Fruit fly (Drosophila melanogaster) whole organism, embryonic: ENCODE results near the gene Kah.

Source experiments
- B-H2 ChIP-seq: fragments of 200-800 bp; sonication (Bioruptor generic); optimal IDR thresholded peaks from 2 replicates; lab custom pipeline; 2018; ENCODE audit warnings: missing biosample characterization, mild to moderate bottlenecking, missing genetic modification characterization
- CG10209 ChIP-seq: fragments of 200-800 bp; sonication (Bioruptor generic); optimal IDR thresholded peaks from 3 replicates; lab custom pipeline; 2017; ENCODE audit warnings: missing biosample characterization, mild to moderate bottlenecking, missing genetic modification characterization, missing genetic modification reagents
- CG11398 ChIP-seq: fragments of 200-800 bp; sonication (Bioruptor generic); optimal IDR thresholded peaks from 2 replicates; lab custom pipeline; 2016; ENCODE audit warnings: missing biosample characterization, missing genetic modification characterization
- CG11695 ChIP-seq: fragments of 200-800 bp; sonication (Bioruptor generic); IDR thresholded peaks from 3 replicates; pipeline ENCODE4 v1.3.6; 2022; ENCODE audit warnings: missing biosample characterization, missing genetic modification characterization
- CG11723 ChIP-seq: fragments of 200-800 bp; sonication (Bioruptor generic); optimal IDR thresholded peaks from 2 replicates; lab custom pipeline; 2017; ENCODE audit warnings: missing biosample characterization, mild to moderate bottlenecking, missing genetic modification characterization
- CG13287 ChIP-seq: fragments of 200-800 bp; sonication (Bioruptor generic); IDR thresholded peaks from 2 replicates; pipeline ENCODE4 v1.3.6; 2022; ENCODE audit warnings: missing biosample characterization, missing genetic modification characterization; ENCODE audit not compliant: partially characterized antibody
- CG1602 ChIP-seq: fragments of 200-800 bp; sonication (Bioruptor generic); optimal IDR thresholded peaks from 3 replicates; lab custom pipeline; 2016; ENCODE audit warnings: missing biosample characterization, missing genetic modification characterization
- CG17186 ChIP-seq: fragments of 200-800 bp; sonication (Bioruptor generic); optimal IDR thresholded peaks from 3 replicates; lab custom pipeline; 2017; ENCODE audit warnings: missing biosample characterization, missing genetic modification reagents, missing genetic modification characterization
- CG17359 ChIP-seq: fragments of 200-800 bp; sonication (Bioruptor generic); optimal IDR thresholded peaks from 3 replicates; lab custom pipeline; 2018; ENCODE audit warnings: missing biosample characterization, mild to moderate bottlenecking, missing genetic modification characterization, moderate library complexity
- CG17612 ChIP-seq: fragments of 200-800 bp; sonication (Bioruptor generic); IDR thresholded peaks from 2 replicates; pipeline ENCODE4 v1.3.6; 2022; ENCODE audit warnings: missing biosample characterization, missing genetic modification characterization
- CG1832 ChIP-seq: fragments of 200-800 bp; sonication (Bioruptor generic); optimal IDR thresholded peaks from 2 replicates; lab custom pipeline; 2017; ENCODE audit warnings: missing biosample characterization, mild to moderate bottlenecking, missing genetic modification characterization, inconsistent platforms
- CG31388 ChIP-seq: fragments of 200-800 bp; sonication (Bioruptor generic); optimal IDR thresholded peaks from 2 replicates; lab custom pipeline; 2016; ENCODE audit warnings: missing biosample characterization, missing genetic modification characterization
- CG43689 ChIP-seq: fragments of 200-800 bp; sonication (Bioruptor generic); IDR thresholded peaks from 2 replicates; pipeline ENCODE4 v1.3.6; 2022; ENCODE audit warnings: missing biosample characterization, missing genetic modification characterization
- CG4730 ChIP-seq: fragments of 200-800 bp; sonication (Bioruptor generic); IDR thresholded peaks from 2 replicates; pipeline ENCODE4 v1.3.6; 2022; ENCODE audit warnings: missing biosample characterization, missing genetic modification characterization
- CG5245 ChIP-seq: fragments of 200-800 bp; sonication (Bioruptor generic); optimal IDR thresholded peaks from 3 replicates; lab custom pipeline; 2016; ENCODE audit warnings: missing biosample characterization, missing genetic modification characterization
- CG6254 ChIP-seq: fragments of 200-800 bp; sonication (Bioruptor generic); optimal IDR thresholded peaks from 3 replicates; lab custom pipeline; 2017; ENCODE audit warnings: mild to moderate bottlenecking, missing biosample characterization, missing genetic modification reagents, missing genetic modification characterization
- CG6683 ChIP-seq: fragments of 200-800 bp; sonication (Bioruptor generic); optimal IDR thresholded peaks from 2 replicates; lab custom pipeline; 2017; ENCODE audit warnings: missing biosample characterization, mild to moderate bottlenecking, missing genetic modification characterization, missing genetic modification reagents
- CG8388 ChIP-seq: fragments of 200-800 bp; sonication (Bioruptor generic); optimal IDR thresholded peaks from 2 replicates; lab custom pipeline; 2019; ENCODE audit warnings: missing biosample characterization, mild to moderate bottlenecking, missing genetic modification characterization, moderate library complexity
- CG9727 ChIP-seq: fragments of 200-800 bp; sonication (Bioruptor generic); optimal IDR thresholded peaks from 3 replicates; lab custom pipeline; 2017; ENCODE audit warnings: missing biosample characterization, mild to moderate bottlenecking, missing genetic modification characterization
- CrebB ChIP-seq: fragments of 200-800 bp; sonication (Bioruptor generic); optimal IDR thresholded peaks from 3 replicates; lab custom pipeline; 2018; ENCODE audit warnings: missing biosample characterization, mild to moderate bottlenecking, missing genetic modification characterization
- E2f2 ChIP-seq: fragments of 200-800 bp; sonication (Bioruptor generic); IDR thresholded peaks from 2 replicates; pipeline ENCODE4 v1.3.6; 2022; ENCODE audit warnings: missing biosample characterization, missing genetic modification characterization
- Fer3 ChIP-seq: fragments of 200-800 bp; sonication (Bioruptor generic); optimal IDR thresholded peaks from 2 replicates; lab custom pipeline; 2018; ENCODE audit warnings: missing biosample characterization, mild to moderate bottlenecking, missing genetic modification characterization, moderate library complexity
- HHEX ChIP-seq: fragments of 200-800 bp; sonication (Bioruptor generic); optimal IDR thresholded peaks from 3 replicates; lab custom pipeline; 2017; ENCODE audit warnings: missing biosample characterization, mild to moderate bottlenecking, missing genetic modification characterization, missing genetic modification reagents
- HLH54F ChIP-seq: fragments of 200-800 bp; sonication (Bioruptor generic); optimal IDR thresholded peaks from 3 replicates; lab custom pipeline; 2016; ENCODE audit warnings: missing biosample characterization, missing genetic modification characterization
- Hmx ChIP-seq: fragments of 200-800 bp; sonication (Bioruptor generic); optimal IDR thresholded peaks from 2 replicates; lab custom pipeline; 2016; ENCODE audit warnings: missing biosample characterization, missing genetic modification characterization
- MESR4 ChIP-seq: fragments of 200-800 bp; sonication (Bioruptor generic); optimal IDR thresholded peaks from 2 replicates; lab custom pipeline; 2018; ENCODE audit warnings: missing biosample characterization, mild to moderate bottlenecking, missing genetic modification characterization, moderate library complexity
- Neu2 ChIP-seq: fragments of 200-800 bp; sonication (Bioruptor generic); optimal IDR thresholded peaks from 3 replicates; lab custom pipeline; 2016; ENCODE audit warnings: missing biosample characterization, missing genetic modification characterization, borderline replicate concordance
- Oli ChIP-seq: fragments of 200-800 bp; sonication (Bioruptor generic); optimal IDR thresholded peaks from 2 replicates; lab custom pipeline; 2018; ENCODE audit warnings: missing biosample characterization, mild to moderate bottlenecking, missing genetic modification characterization, moderate library complexity
- Opbp ChIP-seq: fragments of 200-800 bp; sonication (Bioruptor generic); IDR thresholded peaks from 3 replicates; pipeline ENCODE4 v1.3.6; 2022; ENCODE audit warnings: missing biosample characterization, missing genetic modification characterization; ENCODE audit not compliant: partially characterized antibody
- Ravus ChIP-seq: fragments of 200-800 bp; sonication (Bioruptor generic); IDR thresholded peaks from 2 replicates; pipeline ENCODE4 v1.3.6; 2022; ENCODE audit warnings: missing biosample characterization, missing genetic modification characterization
- Rx ChIP-seq: fragments of 200-800 bp; sonication (Bioruptor generic); IDR thresholded peaks from 2 replicates; pipeline ENCODE4 v1.3.6; 2022; ENCODE audit warnings: missing biosample characterization, missing genetic modification characterization
- Sox102F ChIP-seq: fragments of 200-800 bp; sonication (Bioruptor generic); optimal IDR thresholded peaks from 2 replicates; lab custom pipeline; 2018; ENCODE audit warnings: missing biosample characterization, mild to moderate bottlenecking, missing genetic modification characterization, moderate library complexity
- Sry-β ChIP-seq: fragments of 200-800 bp; sonication (Bioruptor generic); optimal IDR thresholded peaks from 2 replicates; lab custom pipeline; 2018; ENCODE audit warnings: missing biosample characterization, mild to moderate bottlenecking, missing genetic modification characterization, moderate library complexity
- Vsx1 ChIP-seq: fragments of 200-800 bp; sonication (Bioruptor generic); optimal IDR thresholded peaks from 2 replicates; lab custom pipeline; 2017; ENCODE audit warnings: missing biosample characterization, mild to moderate bottlenecking, missing genetic modification characterization, missing genetic modification reagents
- az2 ChIP-seq: fragments of 200-800 bp; sonication (Bioruptor generic); optimal IDR thresholded peaks from 3 replicates; lab custom pipeline; 2016; ENCODE audit warnings: missing biosample characterization, missing genetic modification characterization
- cas ChIP-seq: fragments of 200-800 bp; sonication (Bioruptor generic); IDR thresholded peaks from 2 replicates; pipeline ENCODE4 v1.3.6; 2022; ENCODE audit warnings: missing biosample characterization, missing genetic modification characterization
- croc ChIP-seq: fragments of 200-800 bp; sonication (Bioruptor generic); conservative IDR thresholded peaks from 3 replicates; pipeline ENCODE4 v1.3.6; 2022; ENCODE audit warnings: missing biosample characterization, missing genetic modification characterization
- disco-r ChIP-seq: fragments of 200-800 bp; sonication (Bioruptor generic); optimal IDR thresholded peaks from 2 replicates; lab custom pipeline; 2016; ENCODE audit warnings: missing biosample characterization, missing genetic modification characterization
- eve ChIP-seq, 2 experiments: fragments of >200 bp; optimal IDR thresholded peaks; 2 replicates each; lab custom pipeline; 2017; ENCODE audit warnings: missing biosample characterization in 2 of 2, missing genetic modification characterization in 2 of 2
- ewg ChIP-seq: fragments of 200-800 bp; sonication (Bioruptor generic); optimal IDR thresholded peaks from 3 replicates; lab custom pipeline; 2017; ENCODE audit warnings: mild to moderate bottlenecking, missing biosample characterization, missing genetic modification reagents, missing genetic modification characterization
- gfzf ChIP-seq: fragments of 200-800 bp; sonication (Bioruptor generic); optimal IDR thresholded peaks from 2 replicates; lab custom pipeline; 2016; ENCODE audit warnings: missing biosample characterization, mild to moderate bottlenecking, missing genetic modification characterization, moderate library complexity
- grn ChIP-seq: fragments of 200-800 bp; sonication (Bioruptor generic); optimal IDR thresholded peaks from 3 replicates; lab custom pipeline; 2017; ENCODE audit warnings: missing biosample characterization, missing genetic modification characterization
- pnt ChIP-seq: fragments of 200-800 bp; sonication (Bioruptor generic); optimal IDR thresholded peaks from 3 replicates; lab custom pipeline; 2016; ENCODE audit warnings: missing biosample characterization, missing genetic modification characterization
- sim ChIP-seq: fragments of 200-800 bp; sonication (Bioruptor generic); IDR thresholded peaks from 2 replicates; pipeline ENCODE4 v1.3.6; 2022; ENCODE audit warnings: missing biosample characterization, missing genetic modification characterization
- slbo ChIP-seq: fragments of 200-800 bp; sonication (Bioruptor generic); IDR thresholded peaks from 2 replicates; pipeline ENCODE4 v1.3.6; 2022; ENCODE audit warnings: missing biosample characterization, missing genetic modification characterization
- sna ChIP-seq: fragments of 200-800 bp; sonication (Bioruptor generic); IDR thresholded peaks from 2 replicates; pipeline ENCODE4 v1.3.6; 2022; ENCODE audit warnings: missing biosample characterization, missing genetic modification characterization; ENCODE audit not compliant: partially characterized antibody
- sob ChIP-seq: fragments of 200-800 bp; sonication (Bioruptor generic); IDR thresholded peaks from 2 replicates; pipeline ENCODE4 v1.3.6; 2022; ENCODE audit warnings: missing biosample characterization, missing genetic modification characterization
- tio ChIP-seq: fragments of 200-800 bp; sonication (Bioruptor generic); optimal IDR thresholded peaks from 2 replicates; lab custom pipeline; 2017; ENCODE audit warnings: missing biosample characterization, missing genetic modification characterization, inconsistent platforms
- zf30C ChIP-seq: fragments of 200-800 bp; sonication (Bioruptor generic); optimal IDR thresholded peaks from 3 replicates; lab custom pipeline; 2018; ENCODE audit warnings: missing biosample characterization, mild to moderate bottlenecking, missing genetic modification characterization

Kah gene

dm6 chr3L:613578-614300 lies 24.7 kb upstream of the Kah start (continued):
- TF ChIP-seq CG10209 = peak; percentile 50
- TF ChIP-seq CG13287 (GFP tag; lab: Robert Waterston, UW) = no peak
- TF ChIP-seq sim (GFP tag; lab: Robert Waterston, UW) = peak; percentile 45; the same call in 1 of the 2 replicates
- peak; percentile 70 for TF ChIP-seq tio (GFP tag; lab: Kevin White, UChicago)
- no peak for TF ChIP-seq sna (GFP tag; lab: Robert Waterston, UW)
- no peak for TF ChIP-seq CG43689
- TF ChIP-seq cas = no peak
- no peak for TF ChIP-seq MESR4 (GFP tag; lab: Kevin White, UChicago)
- peak; percentile 85 for TF ChIP-seq CG9727
- 0 out of 2 replicates have a peak, but pooled peaks have one; percentile 15 for TF ChIP-seq Rx (GFP tag; lab: Robert Waterston, UW)
- TF ChIP-seq HHEX = no peak
- peak; percentile 90 for TF ChIP-seq zf30C (GFP tag; lab: Kevin White, UChicago)
- no peak for TF ChIP-seq B-H2 (GFP tag; lab: Kevin White, UChicago)
- TF ChIP-seq CG11695 (GFP tag; lab: Robert Waterston, UW) = no peak; the same call in 2 of the 3 replicates
- peak; percentile 15 for TF ChIP-seq Vsx1 (GFP tag; lab: Kevin White, UChicago)
- no peak for TF ChIP-seq CG11723 (GFP tag; lab: Kevin White, UChicago)
- peak; percentile 56 for TF ChIP-seq az2 (GFP tag; lab: Kevin White, UChicago)
- peak; percentile 38 for TF ChIP-seq CG5245 (GFP tag; lab: Kevin White, UChicago)
- TF ChIP-seq CG1832 (GFP tag; lab: Kevin White, UChicago) = no peak
- peak; percentile 22 for TF ChIP-seq pnt (GFP tag; lab: Kevin White, UChicago)
- TF ChIP-seq CG6683 (GFP tag; lab: Kevin White, UChicago) = no peak
- no peak for TF ChIP-seq CG31388 (GFP tag; lab: Kevin White, UChicago)
- no peak for TF ChIP-seq Hmx
- no peak for TF ChIP-seq Ravus
- TF ChIP-seq slbo (GFP tag; lab: Robert Waterston, UW) = 0 out of 2 replicates have a peak, but pooled peaks have one; percentile 9
- peak; percentile 26; the same call in 1 of the 2 replicates for TF ChIP-seq E2f2 (GFP tag; lab: Robert Waterston, UW)
- TF ChIP-seq Opbp (GFP tag; lab: Robert Waterston, UW) = no peak
- TF ChIP-seq sob (GFP tag; lab: Robert Waterston, UW) = no peak
- TF ChIP-seq HLH54F (GFP tag; lab: Kevin White, UChicago) = peak; percentile 8
- peak in 1 of 2 experiments; percentile 75 for TF ChIP-seq eve (GFP tag; optimal IDR thresholded peaks at IDR 0.05; lab: Kevin White, UChicago)
- peak; percentile 27 for TF ChIP-seq ewg (GFP tag; lab: Kevin White, UChicago)
- peak; percentile 42 for TF ChIP-seq CG8388
- no peak for TF ChIP-seq disco-r (GFP tag; lab: Kevin White, UChicago)
- TF ChIP-seq Oli (tag; lab: Kevin White, UChicago) = peak; percentile 60
- no peak for TF ChIP-seq CG17186 (GFP tag; lab: Kevin White, UChicago)
- TF ChIP-seq CG17612 = no peak
- no peak for TF ChIP-seq grn
- TF ChIP-seq CG6254 (GFP tag; lab: Kevin White, UChicago) = peak; percentile 41
- TF ChIP-seq CG1602 = peak; percentile 63
- TF ChIP-seq CG11398 (GFP tag; lab: Kevin White, UChicago) = peak; percentile 32
- peak; percentile 30 for TF ChIP-seq CG17359 (tag; lab: Kevin White, UChicago)
- no peak for TF ChIP-seq Fer3
- TF ChIP-seq Sox102F = peak; percentile 33
- no peak; the same call in 1 of the 3 replicates for TF ChIP-seq croc
- peak; percentile 22; the same call in 1 of the 2 replicates for TF ChIP-seq CG4730
- no peak for TF ChIP-seq Sry-β (GFP tag; lab: Kevin White, UChicago)
- TF ChIP-seq gfzf = no peak
- TF ChIP-seq CrebB (tag; lab: Kevin White, UChicago) = no peak
- TF ChIP-seq Neu2 (GFP tag; lab: Kevin White, UChicago) = peak; percentile 43
